Worm (Caenorhabditis elegans) whole organism, L4 larva: Measurements from ENCODE around the gene W09B6.4.

Experiments
- D1046.2 ChIP-seq: fragments of 200-800 bp; sonication (Bioruptor generic); IDR thresholded peaks from 2 replicates; pipeline ENCODE4 v1.3.6; 2022; ENCODE audit warnings: missing genetic modification characterization, missing compliant biosample characterization
- F49E8.2 ChIP-seq: sonication (generic microtip); optimal IDR thresholded peaks from 2 replicates; lab custom pipeline; 2016; ENCODE audit warnings: missing compliant biosample characterization, mild to moderate bottlenecking, missing genetic modification characterization, borderline replicate concordance
- nhr-11 ChIP-seq: fragments of 150-350 bp; optimal IDR thresholded peaks from 2 replicates; lab custom pipeline; 2014; ENCODE audit warnings: missing biosample characterization, missing genetic modification characterization
- spr-1 ChIP-seq: sonication (generic microtip); optimal IDR thresholded peaks from 2 replicates; lab custom pipeline; 2016; ENCODE audit warnings: mild to moderate bottlenecking, missing genetic modification characterization, missing compliant biosample characterization

DNA sequence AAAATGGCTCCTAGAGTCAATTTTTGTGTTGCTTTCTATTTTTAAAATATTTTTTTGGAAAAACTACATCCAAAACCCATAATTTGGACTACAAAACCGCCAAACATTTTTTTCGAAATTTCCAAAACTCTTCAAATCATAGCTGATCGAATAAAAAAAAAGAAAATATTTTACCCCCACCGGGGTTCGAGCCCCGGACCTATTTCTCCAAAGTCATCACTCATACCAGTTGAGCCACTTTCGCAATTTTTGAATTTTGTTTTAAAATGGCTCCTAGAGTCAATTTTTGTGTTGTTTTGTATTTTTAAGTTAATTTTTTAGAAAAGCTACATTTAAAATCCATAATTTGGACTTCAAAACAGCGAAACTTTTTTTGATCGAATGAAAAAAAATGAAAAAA is 55.1 kb downstream of the W09B6.4 start:
- TF ChIP-seq D1046.2 (GFP tag; lab: Robert Waterston, UW) (no peak), nhr-11 (tag; lab: Kevin White, UChicago) (no peak), F49E8.2 (tag; lab: Kevin White, UChicago) (no peak), spr-1 (tag; lab: Kevin White, UChicago) (no peak)
